Fruit fly (Drosophila melanogaster): ENCODE measurements around the gene wake.
A peak's percentile ranks its signal among the peaks of the same experiment; 100 is the strongest.

The wake gene

dm6 chr3R:22667284-22667958 is 27.8 kb downstream of the wake start (continued):
- TF ChIP-seq Chrac-16 (GFP tag; optimal IDR thresholded peaks at IDR 0.05) (peak; percentile 62), D19A (tag; optimal IDR thresholded peaks at IDR 0.05) (peak; percentile 89), ftz-f1 (GFP tag; optimal IDR thresholded peaks at IDR 0.05) (no peak), tup (GFP tag; optimal IDR thresholded peaks at IDR 0.05) (no peak), CG6272 (GFP tag; IDR thresholded peaks at IDR 0.05) (0 out of 2 replicates have a peak, but pooled peaks have one; percentile 45), sug (tag; optimal IDR thresholded peaks at IDR 0.05) (peak; percentile 35), CG1603 (tag; optimal IDR thresholded peaks at IDR 0.05) (peak; percentile 15), Lpt (GFP tag; optimal IDR thresholded peaks at IDR 0.05) (no peak), CG5953 (GFP tag; IDR thresholded peaks at IDR 0.05) (peak; percentile 50; the same call in 1 of the 2 replicates), CG2129 (GFP tag; IDR thresholded peaks at IDR 0.05; ENCODE audit: partially characterized antibody) (no peak), Drgx (GFP tag; IDR thresholded peaks at IDR 0.05) (peak; percentile 93), CG10274 (GFP tag; optimal IDR thresholded peaks at IDR 0.05) (peak; percentile 20), CG13775 (GFP tag; optimal IDR thresholded peaks at IDR 0.05) (peak; percentile 59), ase (GFP tag; IDR thresholded peaks at IDR 0.05) (peak; percentile 65; the same call in 1 of the 3 replicates), gfzf (GFP tag; optimal IDR thresholded peaks at IDR 0.05) (no peak), grn (GFP tag; optimal IDR thresholded peaks at IDR 0.05) (peak; percentile 5), lmd (GFP tag; IDR thresholded peaks at IDR 0.05) (peak; percentile 79), Hmx (GFP tag; optimal IDR thresholded peaks at IDR 0.05) (peak; percentile 25), CG6813 (GFP tag; optimal IDR thresholded peaks at IDR 0.05) (peak; percentile 66), tap (tag; optimal IDR thresholded peaks at IDR 0.05) (peak; percentile 92), Oli (tag; optimal IDR thresholded peaks at IDR 0.05) (peak; percentile 86), croc (GFP tag; conservative IDR thresholded peaks at IDR 0.05) (peak; percentile 75), Ada2b (GFP tag; IDR thresholded peaks at IDR 0.05) (peak; percentile 66), bbx (GFP tag; IDR thresholded peaks at IDR 0.05; ENCODE audit: partially characterized antibody) (no peak)

- TF ChIP-seq ken (GFP tag; IDR thresholded peaks at IDR 0.05), result 0 out of 3 replicates have a peak, but pooled peaks have one; percentile 1
- TF ChIP-seq CG4360 (GFP tag; IDR thresholded peaks at IDR 0.05), result peak; percentile 50; the same call in 1 of the 2 replicates
- TF ChIP-seq Mad (GFP tag; optimal IDR thresholded peaks at IDR 0.05), result no peak
- no peak for TF ChIP-seq CG4854 (GFP tag; optimal IDR thresholded peaks at IDR 0.05)
- peak; percentile 61 for TF ChIP-seq cg (GFP tag; optimal IDR thresholded peaks at IDR 0.05)
- TF ChIP-seq CG11398 (GFP tag; optimal IDR thresholded peaks at IDR 0.05), result no peak
- peak; percentile 42 for TF ChIP-seq crol (GFP tag; IDR thresholded peaks at IDR 0.05)
- TF ChIP-seq zfh2 (GFP tag; optimal IDR thresholded peaks at IDR 0.05), result no peak
Observed at dm6 chr3R:22667959-22668316, 28.3 kb downstream of the wake start.

- TF ChIP-seq zen (tag; optimal IDR thresholded peaks at IDR 0.05) (no peak), Dll (GFP tag; IDR thresholded peaks at IDR 0.05; ENCODE audit: partially characterized antibody) (no peak), stc (GFP tag; IDR thresholded peaks at IDR 0.05) (peak; percentile 31; the same call in 1 of the 2 replicates), CG16813 (GFP tag; IDR thresholded peaks at IDR 0.05; ENCODE audit: partially characterized antibody) (no peak), CG12659 (GFP tag; optimal IDR thresholded peaks at IDR 0.05) (peak; percentile 11), CG16779 (GFP tag; IDR thresholded peaks at IDR 0.05) (no peak), CG7556 (GFP tag; optimal IDR thresholded peaks at IDR 0.05) (no peak), fu2 (GFP tag; optimal IDR thresholded peaks at IDR 0.05) (no peak), E2f1 (GFP tag; IDR thresholded peaks at IDR 0.05) (0 out of 2 replicates have a peak, but pooled peaks have one; percentile 22), Doc2 (GFP tag; IDR thresholded peaks at IDR 0.05) (no peak), Spps (tag; optimal IDR thresholded peaks at IDR 0.05) (no peak), sens (GFP tag) (peak; percentile 47), CG18619 (GFP tag; optimal IDR thresholded peaks at IDR 0.05) (no peak), Dip2 (GFP tag; IDR thresholded peaks at IDR 0.05) (no peak), slou (GFP tag; optimal IDR thresholded peaks at IDR 0.05) (no peak), ac (GFP tag; optimal IDR thresholded peaks at IDR 0.05) (no peak), CG30403 (GFP tag; optimal IDR thresholded peaks at IDR 0.05) (peak; percentile 48), bigmax (GFP tag; optimal IDR thresholded peaks at IDR 0.05) (no peak)
Observed at dm6 chr3R:22668622-22669021, 29.0 kb downstream of the wake start.
